Fruit fly (Drosophila melanogaster): Measurements from ENCODE around the gene CG5958.

Gene CG5958

DNA sequence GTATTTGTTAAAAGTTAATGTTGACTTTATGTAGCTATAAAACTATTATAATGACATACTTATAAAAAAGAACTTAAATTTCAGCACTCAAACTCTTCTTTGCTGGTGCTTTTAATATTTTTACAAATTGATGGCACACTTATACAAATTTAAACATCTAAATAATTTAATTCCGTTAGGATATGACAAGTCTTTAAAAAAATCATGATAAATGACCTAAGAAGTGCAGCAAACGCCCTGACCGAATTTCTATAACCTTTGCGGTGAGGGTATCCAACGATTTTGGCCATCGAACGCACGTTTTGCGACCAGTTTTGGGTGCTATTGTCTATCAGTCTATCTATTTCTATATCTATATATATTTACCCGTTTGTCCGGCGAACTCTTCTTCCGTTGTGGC lies 9.6 kb upstream of the CG5958 start (continued):
- peak; percentile 28 for TF ChIP-seq PHDP (tag; optimal IDR thresholded peaks at IDR 0.05)
- peak; percentile 27 for TF ChIP-seq CG17385 (GFP tag; optimal IDR thresholded peaks at IDR 0.05)
- no peak for TF ChIP-seq psq (GFP tag; optimal IDR thresholded peaks at IDR 0.05)
- TF ChIP-seq CG43689 (GFP tag; IDR thresholded peaks at IDR 0.05): no peak
- TF ChIP-seq wdn (GFP tag; IDR thresholded peaks at IDR 0.05): no peak
- peak; percentile 45 for TF ChIP-seq CG9437 (GFP tag; optimal IDR thresholded peaks at IDR 0.05)
- TF ChIP-seq Drgx (GFP tag; IDR thresholded peaks at IDR 0.05): no peak
- TF ChIP-seq gce (GFP tag; IDR thresholded peaks at IDR 0.05): no peak
- TF ChIP-seq sim (GFP tag; IDR thresholded peaks at IDR 0.05): no peak
- peak; percentile 75 for TF ChIP-seq CG32532 (GFP tag; IDR thresholded peaks at IDR 0.05)
- no peak for TF ChIP-seq lov (optimal IDR thresholded peaks at IDR 0.05)
- TF ChIP-seq lov (GFP tag; IDR thresholded peaks at IDR 0.05): no peak
- TF ChIP-seq sisA (GFP tag; IDR thresholded peaks at IDR 0.05): no peak
- no peak for TF ChIP-seq pan (optimal IDR thresholded peaks at IDR 0.05)
- TF ChIP-seq pan (GFP tag; optimal IDR thresholded peaks at IDR 0.05 in 1 of 2, IDR thresholded peaks at IDR 0.05 in 1 of 2): peak in 1 of 2 experiments; percentile 58
- TF ChIP-seq Antp (GFP tag; optimal IDR thresholded peaks at IDR 0.05): no peak
- TF ChIP-seq onecut (GFP tag; IDR thresholded peaks at IDR 0.05): no peak
- TF ChIP-seq Elba2 (GFP tag; optimal IDR thresholded peaks at IDR 0.05): no peak
- no peak for TF ChIP-seq CG6254 (GFP tag; optimal IDR thresholded peaks at IDR 0.05)
- no peak for TF ChIP-seq D (optimal IDR thresholded peaks at IDR 0.05)
- no peak for TF ChIP-seq D (GFP tag; optimal IDR thresholded peaks at IDR 0.05)
- TF ChIP-seq CG2202 (tag; optimal IDR thresholded peaks at IDR 0.05): no peak
- TF ChIP-seq H15 (GFP tag; IDR thresholded peaks at IDR 0.05): no peak
- TF ChIP-seq CG17361 (GFP tag; IDR thresholded peaks at IDR 0.05): no peak
- no peak for TF ChIP-seq CG18011 (GFP tag; optimal IDR thresholded peaks at IDR 0.05)
- no peak for TF ChIP-seq CG8478 (optimal IDR thresholded peaks at IDR 0.05)
- no peak for TF ChIP-seq Lhr (GFP tag; optimal IDR thresholded peaks at IDR 0.05)
- TF ChIP-seq CG18599 (GFP tag; optimal IDR thresholded peaks at IDR 0.05): no peak
- no peak for TF ChIP-seq CG10654 (GFP tag; optimal IDR thresholded peaks at IDR 0.05)
- TF ChIP-seq nerfin-2 (GFP tag; IDR thresholded peaks at IDR 0.05; ENCODE audit: partially characterized antibody): no peak
- TF ChIP-seq CG18764 (GFP tag; optimal IDR thresholded peaks at IDR 0.05): no peak
- no peak for TF ChIP-seq ro (GFP tag; IDR thresholded peaks at IDR 0.05)
- no peak for TF ChIP-seq CG15073 (GFP tag; optimal IDR thresholded peaks at IDR 0.05)
- peak; percentile 27 for TF ChIP-seq odd (GFP tag; optimal IDR thresholded peaks at IDR 0.05)
- TF ChIP-seq yki (optimal IDR thresholded peaks at IDR 0.05): no peak
- peak; percentile 56; the same call in 2 of the 4 replicates for TF ChIP-seq Gug (GFP tag; IDR thresholded peaks at IDR 0.05)
- no peak for TF ChIP-seq CG17829 (tag; optimal IDR thresholded peaks at IDR 0.05)
- TF ChIP-seq HLH54F (GFP tag; optimal IDR thresholded peaks at IDR 0.05): peak; percentile 24
- TF ChIP-seq da (GFP tag; optimal IDR thresholded peaks at IDR 0.05): no peak
- TF ChIP-seq CG4820 (GFP tag; optimal IDR thresholded peaks at IDR 0.05): no peak
- no peak for TF ChIP-seq CG5245 (GFP tag; optimal IDR thresholded peaks at IDR 0.05)
- TF ChIP-seq dati (GFP tag; IDR thresholded peaks at IDR 0.05): no peak
- TF ChIP-seq HHEX (GFP tag; optimal IDR thresholded peaks at IDR 0.05): no peak
- no peak for TF ChIP-seq luna (GFP tag; optimal IDR thresholded peaks at IDR 0.05)
- no peak for TF ChIP-seq CG4404 (GFP tag; IDR thresholded peaks at IDR 0.05)
- TF ChIP-seq otp (GFP tag; IDR thresholded peaks at IDR 0.05): no peak
- TF ChIP-seq CG3726 (GFP tag; IDR thresholded peaks at IDR 0.05): no peak
- no peak for TF ChIP-seq CG17328 (GFP tag; IDR thresholded peaks at IDR 0.05)
- TF ChIP-seq CG11560 (tag; IDR thresholded peaks at IDR 0.05): no peak
- no peak for TF ChIP-seq CG34422 (GFP tag; IDR thresholded peaks at IDR 0.05)
- no peak for TF ChIP-seq mirr (GFP tag; optimal IDR thresholded peaks at IDR 0.05)
- TF ChIP-seq CG16815 (GFP tag; optimal IDR thresholded peaks at IDR 0.05): no peak
- no peak for TF ChIP-seq CG8944 (GFP tag; optimal IDR thresholded peaks at IDR 0.05)
- TF ChIP-seq Hr51 (GFP tag; optimal IDR thresholded peaks at IDR 0.05): peak in 1 of 2 experiments; percentile 46
